Fruit fly (Drosophila melanogaster) whole organism, prepupa: ENCODE measurements around the gene CG14961.

Source experiments
- Blimp-1 ChIP-seq: fragments of 200-800 bp; sonication (Bioruptor generic); optimal IDR thresholded peaks from 3 replicates; lab custom pipeline; 2017; ENCODE audit warnings: missing biosample characterization, missing genetic modification characterization, mild to moderate bottlenecking, moderate library complexity, missing genetic modification reagents
- CG10669 ChIP-seq: fragments of 200-800 bp; sonication (Bioruptor generic); optimal IDR thresholded peaks from 3 replicates; lab custom pipeline; 2018; ENCODE audit warnings: missing biosample characterization, mild to moderate bottlenecking, missing genetic modification characterization, moderate library complexity
- CG11294 ChIP-seq: fragments of 200-800 bp; sonication (Bioruptor generic); IDR thresholded peaks from 2 replicates; pipeline ENCODE4 v1.3.6; 2022; ENCODE audit warnings: missing biosample characterization, missing genetic modification characterization
- CG11902 ChIP-seq: fragments of 200-800 bp; sonication (Bioruptor generic); optimal IDR thresholded peaks from 3 replicates; lab custom pipeline; 2016; ENCODE audit warnings: missing biosample characterization, missing genetic modification characterization
- CG1621 ChIP-seq: fragments of 200-800 bp; sonication (Bioruptor generic); optimal IDR thresholded peaks from 3 replicates; lab custom pipeline; 2018; ENCODE audit warnings: missing biosample characterization, mild to moderate bottlenecking, missing genetic modification characterization
- CG16779 ChIP-seq: fragments of 200-800 bp; sonication (Bioruptor generic); optimal IDR thresholded peaks from 3 replicates; lab custom pipeline; 2017; ENCODE audit warnings: missing biosample characterization, mild to moderate bottlenecking, missing genetic modification characterization
- CG3032 ChIP-seq: fragments of 200-800 bp; optimal IDR thresholded peaks from 2 replicates; lab custom pipeline; 2019; ENCODE audit warnings: missing biosample characterization, mild to moderate bottlenecking, missing genetic modification characterization, moderate library complexity
- CG31627 ChIP-seq: fragments of 200-800 bp; sonication (Bioruptor generic); optimal IDR thresholded peaks from 3 replicates; lab custom pipeline; 2016; ENCODE audit warnings: missing biosample characterization, missing genetic modification characterization
- CG34406 ChIP-seq: fragments of 200-800 bp; sonication (Bioruptor generic); optimal IDR thresholded peaks from 3 replicates; lab custom pipeline; 2016; ENCODE audit warnings: missing biosample characterization, missing genetic modification characterization
- CG4318 ChIP-seq: fragments of 200-800 bp; sonication (Bioruptor generic); optimal IDR thresholded peaks from 3 replicates; lab custom pipeline; 2017; ENCODE audit warnings: missing biosample characterization, mild to moderate bottlenecking, missing genetic modification characterization
- CG6163 ChIP-seq: fragments of 200-800 bp; sonication (Bioruptor generic); IDR thresholded peaks from 3 replicates; pipeline ENCODE4 v1.3.6; 2022; ENCODE audit warnings: missing biosample characterization, missing genetic modification characterization
- CG6276 ChIP-seq: fragments of 200-800 bp; sonication (Bioruptor generic); optimal IDR thresholded peaks from 2 replicates; lab custom pipeline; 2017; ENCODE audit warnings: missing biosample characterization, mild to moderate bottlenecking, missing genetic modification characterization
- CG6792 ChIP-seq: fragments of 200-800 bp; sonication (Bioruptor generic); optimal IDR thresholded peaks from 3 replicates; lab custom pipeline; 2016; ENCODE audit warnings: missing biosample characterization, missing genetic modification characterization
- CG6808 ChIP-seq: fragments of 200-800 bp; sonication (Bioruptor generic); optimal IDR thresholded peaks from 3 replicates; lab custom pipeline; 2017; ENCODE audit warnings: missing biosample characterization, missing genetic modification characterization, mild to moderate bottlenecking, moderate library complexity, missing genetic modification reagents
- CG6854 ChIP-seq: fragments of 200-800 bp; sonication (Bioruptor generic); optimal IDR thresholded peaks from 2 replicates; lab custom pipeline; 2017; ENCODE audit warnings: missing biosample characterization, mild to moderate bottlenecking, missing genetic modification characterization
- CG7368 ChIP-seq: fragments of 200-800 bp; sonication (Bioruptor generic); optimal IDR thresholded peaks from 3 replicates; lab custom pipeline; 2016; ENCODE audit warnings: missing biosample characterization, missing genetic modification characterization
- CG8119 ChIP-seq: fragments of 200-800 bp; sonication (Bioruptor generic); IDR thresholded peaks from 3 replicates; pipeline ENCODE4 v1.3.6; 2022; ENCODE audit warnings: missing biosample characterization, missing genetic modification characterization
- CG8319 ChIP-seq: fragments of 200-800 bp; sonication (Bioruptor generic); optimal IDR thresholded peaks from 3 replicates; lab custom pipeline; 2016; ENCODE audit warnings: missing biosample characterization, missing genetic modification characterization
- CG8632 ChIP-seq: fragments of 200-800 bp; sonication (Bioruptor generic); optimal IDR thresholded peaks from 3 replicates; lab custom pipeline; 2016; ENCODE audit warnings: missing biosample characterization, missing genetic modification characterization
- CG9139 ChIP-seq: fragments of 200-800 bp; sonication (Bioruptor generic); optimal IDR thresholded peaks from 3 replicates; lab custom pipeline; 2017; ENCODE audit warnings: missing biosample characterization, mild to moderate bottlenecking, missing genetic modification characterization
- Eip75B ChIP-seq: fragments of 200-800 bp; sonication (Bioruptor generic); optimal IDR thresholded peaks from 3 replicates; lab custom pipeline; 2016; ENCODE audit warnings: missing biosample characterization, missing genetic modification characterization
- Eip78C ChIP-seq: fragments of 200-800 bp; sonication (Bioruptor generic); peaks from one replicate; lab custom pipeline; 2016; ENCODE audit warnings: missing biosample characterization, missing genetic modification characterization
- Ets21C ChIP-seq: fragments of 200-800 bp; sonication (Bioruptor generic); optimal IDR thresholded peaks from 3 replicates; lab custom pipeline; 2016; ENCODE audit warnings: missing biosample characterization, missing genetic modification characterization
- Ets96B ChIP-seq: fragments of 200-800 bp; optimal IDR thresholded peaks from 2 replicates; lab custom pipeline; 2019; ENCODE audit warnings: missing biosample characterization, mild to moderate bottlenecking, missing genetic modification characterization, moderate library complexity
- Gug ChIP-seq: fragments of 200-800 bp; sonication (Bioruptor generic); IDR thresholded peaks from 2 replicates; pipeline ENCODE4 v1.3.6; 2022; ENCODE audit warnings: missing biosample characterization, missing genetic modification characterization
- Hr39 ChIP-seq: fragments of 200-800 bp; sonication (Bioruptor generic); optimal IDR thresholded peaks from 2 replicates; lab custom pipeline; 2016; ENCODE audit warnings: missing biosample characterization, missing genetic modification characterization
- Hr4 ChIP-seq: fragments of 200-800 bp; sonication (Bioruptor generic); optimal IDR thresholded peaks from 3 replicates; lab custom pipeline; 2016; ENCODE audit warnings: missing biosample characterization, missing genetic modification characterization
- Lpt ChIP-seq: fragments of 200-800 bp; sonication (Bioruptor generic); optimal IDR thresholded peaks from 3 replicates; lab custom pipeline; 2016; ENCODE audit warnings: missing biosample characterization, missing genetic modification characterization
- Met ChIP-seq: fragments of 200-800 bp; sonication (Bioruptor generic); optimal IDR thresholded peaks from 3 replicates; lab custom pipeline; 2016; ENCODE audit warnings: missing biosample characterization, missing genetic modification characterization
- Smox ChIP-seq: fragments of 200-800 bp; sonication (Bioruptor generic); optimal IDR thresholded peaks from 3 replicates; lab custom pipeline; 2016; ENCODE audit warnings: missing biosample characterization, missing genetic modification characterization
- Sox102F ChIP-seq: fragments of 200-800 bp; sonication (Bioruptor generic); optimal IDR thresholded peaks from 2 replicates; lab custom pipeline; 2016; ENCODE audit warnings: missing biosample characterization, mild to moderate bottlenecking, missing genetic modification characterization
- Sox14 ChIP-seq: fragments of 200-800 bp; sonication (Bioruptor generic); optimal IDR thresholded peaks from 3 replicates; lab custom pipeline; 2016; ENCODE audit warnings: missing biosample characterization, missing genetic modification characterization
- Sox15 ChIP-seq: fragments of 200-800 bp; sonication (Bioruptor generic); optimal IDR thresholded peaks from 3 replicates; lab custom pipeline; 2016; ENCODE audit warnings: missing biosample characterization, missing genetic modification characterization
- achi ChIP-seq: fragments of 200-800 bp; sonication (Bioruptor generic); optimal IDR thresholded peaks from 3 replicates; lab custom pipeline; 2016; ENCODE audit warnings: missing biosample characterization, missing genetic modification characterization
- cyc ChIP-seq: fragments of 200-800 bp; sonication (Bioruptor generic); optimal IDR thresholded peaks from 3 replicates; lab custom pipeline; 2016; ENCODE audit warnings: missing biosample characterization, missing genetic modification characterization
- dsx ChIP-seq: fragments of 200-800 bp; optimal IDR thresholded peaks from 3 replicates; lab custom pipeline; 2019; ENCODE audit warnings: missing biosample characterization, mild to moderate bottlenecking, missing genetic modification characterization, moderate library complexity; ENCODE audit not compliant: poor library complexity, severe bottlenecking
- eg ChIP-seq: fragments of 200-800 bp; sonication (Bioruptor generic); IDR thresholded peaks from 3 replicates; pipeline ENCODE4 v1.3.6; 2022; ENCODE audit warnings: missing biosample characterization, missing genetic modification characterization
- esn ChIP-seq: fragments of 200-800 bp; sonication (Bioruptor generic); optimal IDR thresholded peaks from 2 replicates; lab custom pipeline; 2016; ENCODE audit warnings: missing biosample characterization, mild to moderate bottlenecking, missing genetic modification characterization, moderate library complexity
- fd59A ChIP-seq: fragments of 200-800 bp; sonication (Bioruptor generic); optimal IDR thresholded peaks from 2 replicates; lab custom pipeline; 2017; ENCODE audit warnings: missing biosample characterization, mild to moderate bottlenecking, missing genetic modification characterization, missing genetic modification reagents
- fd85E ChIP-seq: fragments of 200-800 bp; sonication (Bioruptor generic); optimal IDR thresholded peaks from 3 replicates; lab custom pipeline; 2016; ENCODE audit warnings: missing biosample characterization, missing genetic modification characterization
- fkh ChIP-seq: fragments of 200-800 bp; sonication (Bioruptor generic); optimal IDR thresholded peaks from 3 replicates; lab custom pipeline; 2017; ENCODE audit warnings: missing biosample characterization, mild to moderate bottlenecking, missing genetic modification characterization, moderate library complexity
- lz ChIP-seq: fragments of 200-800 bp; sonication (Bioruptor generic); optimal IDR thresholded peaks from 3 replicates; lab custom pipeline; 2016; ENCODE audit warnings: missing biosample characterization, missing genetic modification characterization
- net ChIP-seq: fragments of 200-800 bp; sonication (Bioruptor generic); optimal IDR thresholded peaks from 3 replicates; lab custom pipeline; 2016; ENCODE audit warnings: missing biosample characterization, missing genetic modification characterization
- salr ChIP-seq, 2 experiments: fragments of 200-800 bp; sonication (Bioruptor generic); optimal IDR thresholded peaks; 3 replicates each; lab custom pipeline; 2016 to 2018; ENCODE audit warnings: missing biosample characterization in 2 of 2, missing genetic modification characterization in 2 of 2, mild to moderate bottlenecking in 1 of 2
- spab ChIP-seq: fragments of 200-800 bp; sonication (Bioruptor generic); optimal IDR thresholded peaks from 2 replicates; lab custom pipeline; 2017; ENCODE audit warnings: missing biosample characterization, mild to moderate bottlenecking, missing genetic modification characterization, missing genetic modification reagents
- ss ChIP-seq, 2 experiments: fragments of 200-800 bp; sonication (Bioruptor generic); optimal IDR thresholded peaks; 2 replicates in 1 of 2; 3 replicates in 1 of 2; lab custom pipeline; 2017 to 2018; ENCODE audit warnings: mild to moderate bottlenecking in 2 of 2, missing biosample characterization in 2 of 2, missing genetic modification characterization in 2 of 2, moderate library complexity in 1 of 2
- svp ChIP-seq: fragments of 200-800 bp; sonication (Bioruptor generic); peaks from one replicate; lab custom pipeline; 2016; ENCODE audit warnings: missing biosample characterization, missing genetic modification characterization
- topi ChIP-seq: fragments of 200-800 bp; sonication (Bioruptor generic); optimal IDR thresholded peaks from 3 replicates; lab custom pipeline; 2016; ENCODE audit warnings: missing biosample characterization, missing genetic modification characterization
- vri ChIP-seq: fragments of 200-800 bp; sonication (Bioruptor generic); optimal IDR thresholded peaks from 3 replicates; lab custom pipeline; 2016; ENCODE audit warnings: missing biosample characterization, mild to moderate bottlenecking, missing genetic modification characterization

Gene CG14961

dm6 chr3L:3381869-3382488 lies 52.1 kb downstream of the CG14961 start (continued):
- TF ChIP-seq fd85E = no peak
- peak; percentile 41 for TF ChIP-seq CG6276 (GFP tag; lab: Kevin White, UChicago)
- TF ChIP-seq, all 60 proteins: peak for 13

dm6 chr3L:3382489-3382879 lies 52.6 kb downstream of the CG14961 start:
- TF ChIP-seq esn (GFP tag; lab: Kevin White, UChicago) (no peak), net (peak; percentile 36), Sox102F (no peak), Eip75B (peak; percentile 45), Ets21C (GFP tag; lab: Kevin White, UChicago) (no peak), CG4318 (GFP tag; lab: Kevin White, UChicago) (peak; percentile 34), Ets96B (tag; lab: Kevin White, UChicago) (peak; percentile 54), fd85E (no peak), spab (GFP tag; lab: Kevin White, UChicago) (peak; percentile 32), CG31627 (GFP tag; lab: Kevin White, UChicago) (no peak), CG34406 (GFP tag; lab: Kevin White, UChicago) (no peak), CG6163 (peak; percentile 82), CG3032 (tag; lab: Kevin White, UChicago) (peak; percentile 45), eg (GFP tag; lab: Robert Waterston, UW) (peak; percentile 82), CG6792 (peak; percentile 3), CG8632 (peak; percentile 5), achi (peak; percentile 50), Smox (GFP tag; lab: Kevin White, UChicago) (no peak), Sox15 (GFP tag; lab: Kevin White, UChicago) (no peak), ss (GFP tag; optimal IDR thresholded peaks at IDR 0.05; lab: Kevin White, UChicago) (peak; percentile 25 to 29), Gug (GFP tag; lab: Robert Waterston, UW) (peak; percentile 58; the same call in 1 of the 2 replicates), lz (no peak), topi (GFP tag; lab: Kevin White, UChicago) (no peak), CG7368 (GFP tag; lab: Kevin White, UChicago) (peak; percentile 26), CG1621 (tag; lab: Kevin White, UChicago) (peak; percentile 27), dsx (peak; percentile 61), CG10669 (GFP tag; lab: Kevin White, UChicago) (peak; percentile 31), Hr4 (GFP tag; lab: Kevin White, UChicago) (peak; percentile 78), Sox14 (GFP tag; lab: Kevin White, UChicago) (peak; percentile 20), CG11294 (GFP tag; lab: Robert Waterston, UW) (peak; percentile 58; the same call in 1 of the 2 replicates), CG6808 (GFP tag; lab: Kevin White, UChicago) (peak; percentile 36), fkh (GFP tag; lab: Kevin White, UChicago) (peak; percentile 28), salr (GFP tag; optimal IDR thresholded peaks at IDR 0.05; lab: Kevin White, UChicago) (peak in 1 of 2 experiments; percentile 27), CG9139 (GFP tag; lab: Kevin White, UChicago) (no peak), CG6854 (no peak), fd59A (GFP tag; lab: Kevin White, UChicago) (peak; percentile 22), Eip78C (peak; percentile 82), CG11902 (no peak), CG6276 (GFP tag; lab: Kevin White, UChicago) (peak; percentile 53), CG8119 (GFP tag; lab: Robert Waterston, UW) (peak; percentile 76), cyc (GFP tag; lab: Kevin White, UChicago) (no peak), vri (no peak), Lpt (GFP tag; lab: Kevin White, UChicago) (peak; percentile 51), CG16779 (peak; percentile 16), Blimp-1 (GFP tag; lab: Kevin White, UChicago) (no peak), svp (GFP tag; lab: Kevin White, UChicago) (peak; percentile 45), CG8319 (GFP tag; lab: Kevin White, UChicago) (no peak), Hr39 (GFP tag; lab: Kevin White, UChicago) (no peak), Met (no peak)
